Worm (Caenorhabditis elegans): ENCODE measurements around the gene snr-5.

- TF ChIP-seq ref-1 (GFP tag; conservative IDR thresholded peaks at IDR 0.05) (no peak), cog-1 (tag; optimal IDR thresholded peaks at IDR 0.05) (no peak)
These were observed 35.9 kb downstream of the snr-5 start for ce11 chrIII:7897733-7898132.

Data from whole organism, midembryonic.